Worm (Caenorhabditis elegans) whole organism, young adult: Measurements from ENCODE around the gene F31F7.2.

Experiments used
- B0336.3 ChIP-seq: fragments of 200-800 bp; sonication (Bioruptor generic); IDR thresholded peaks from 2 replicates; pipeline ENCODE4 v1.3.6; 2022; ENCODE audit warnings: missing genetic modification characterization, missing compliant biosample characterization
- F10E7.11 ChIP-seq: sonication (generic microtip); optimal IDR thresholded peaks from 2 replicates; lab custom pipeline; 2017; ENCODE audit warnings: mild to moderate bottlenecking, missing genetic modification characterization, moderate library complexity, missing compliant biosample characterization
- F37B4.10 ChIP-seq: fragments of 200-800 bp; sonication (Bioruptor generic); IDR thresholded peaks from 2 replicates; pipeline ENCODE4 v1.3.6; 2022; ENCODE audit warnings: missing genetic modification characterization, missing compliant biosample characterization
- F39B2.1 ChIP-seq: fragments of 200-800 bp; sonication (Bioruptor generic); IDR thresholded peaks from 2 replicates; pipeline ENCODE4 v1.3.6; 2022; ENCODE audit warnings: missing genetic modification reagents, missing genetic modification characterization, missing compliant biosample characterization
- F49E8.2 ChIP-seq: sonication (generic microtip); optimal IDR thresholded peaks from 3 replicates; lab custom pipeline; 2017; ENCODE audit warnings: missing genetic modification characterization, mild to moderate bottlenecking, missing compliant biosample characterization, antibody characterized with exemption, moderate library complexity; ENCODE audit not compliant: insufficient read depth
- F52B5.7 ChIP-seq: sonication (generic microtip); optimal IDR thresholded peaks from 2 replicates; lab custom pipeline; 2016; ENCODE audit warnings: mild to moderate bottlenecking, missing genetic modification characterization, missing compliant biosample characterization
- K12H6.12 ChIP-seq: fragments of 200-800 bp; sonication (Bioruptor generic); optimal IDR thresholded peaks from 2 replicates; lab custom pipeline; 2018; ENCODE audit warnings: mild to moderate bottlenecking, missing genetic modification characterization, missing compliant biosample characterization
- T26A5.8 ChIP-seq: sonication (generic microtip); optimal IDR thresholded peaks from 2 replicates; lab custom pipeline; 2016; ENCODE audit warnings: missing genetic modification characterization, missing compliant biosample characterization
- Y53G8AR.9 ChIP-seq: fragments of 200-800 bp; sonication (Bioruptor generic); conservative IDR thresholded peaks from 2 replicates; pipeline ENCODE4 v1.3.6; 2022; ENCODE audit warnings: missing genetic modification reagents, missing genetic modification characterization, missing compliant biosample characterization
- Y56A3A.18 ChIP-seq: fragments of 200-800 bp; sonication (Bioruptor generic); IDR thresholded peaks from 2 replicates; pipeline ENCODE4 v1.3.6; 2022; ENCODE audit warnings: missing genetic modification reagents, missing genetic modification characterization, missing compliant biosample characterization
- Y67H2A.10 ChIP-seq: fragments of 200-800 bp; sonication (Bioruptor generic); conservative IDR thresholded peaks from 2 replicates; pipeline ENCODE4 v1.3.6; 2022; ENCODE audit warnings: missing genetic modification reagents, missing genetic modification characterization, missing compliant biosample characterization
- ZK185.1 ChIP-seq: sonication (generic microtip); optimal IDR thresholded peaks from 2 replicates; lab custom pipeline; 2016; ENCODE audit warnings: mild to moderate bottlenecking, missing genetic modification characterization, missing compliant biosample characterization; ENCODE audit not compliant: poor library complexity, severe bottlenecking
- ama-1 ChIP-seq, 3 experiments: fragments of 150-350 bp in 1 of 3; sonication (generic microtip) in 2 of 3; optimal IDR thresholded peaks; 2 replicates each; lab custom pipeline; 2014 to 2018; ENCODE audit warnings: missing biosample characterization in 2 of 3, missing genetic modification characterization in 2 of 3, missing genetic modification reagents in 2 of 3
- aptf-3 ChIP-seq: fragments of 200-800 bp; sonication (Bioruptor generic); IDR thresholded peaks from 2 replicates; pipeline ENCODE4 v1.3.6; 2022; ENCODE audit warnings: missing genetic modification characterization, missing compliant biosample characterization
- attf-5 ChIP-seq: fragments of 200-800 bp; sonication (Bioruptor generic); optimal IDR thresholded peaks from 2 replicates; lab custom pipeline; 2018; ENCODE audit warnings: mild to moderate bottlenecking, missing genetic modification characterization, missing compliant biosample characterization
- bed-2 ChIP-seq: fragments of 200-800 bp; sonication (Bioruptor generic); IDR thresholded peaks from 2 replicates; pipeline ENCODE4 v1.3.6; 2022; ENCODE audit warnings: missing genetic modification reagents, missing genetic modification characterization, missing compliant biosample characterization
- cebp-2 ChIP-seq: fragments of 200-800 bp; sonication (Bioruptor generic); IDR thresholded peaks from 2 replicates; pipeline ENCODE4 v1.3.6; 2022; ENCODE audit warnings: missing genetic modification characterization, missing compliant biosample characterization
- ceh-58 ChIP-seq: fragments of 200-800 bp; sonication (Bioruptor generic); IDR thresholded peaks from 2 replicates; pipeline ENCODE4 v1.3.6; 2022; ENCODE audit warnings: missing genetic modification characterization, missing compliant biosample characterization
- ceh-79 ChIP-seq: sonication (generic microtip); optimal IDR thresholded peaks from 2 replicates; lab custom pipeline; 2017; ENCODE audit warnings: mild to moderate bottlenecking, missing genetic modification characterization, missing compliant biosample characterization
- chd-7 ChIP-seq: sonication (generic microtip); optimal IDR thresholded peaks from 2 replicates; lab custom pipeline; 2016; ENCODE audit warnings: mild to moderate bottlenecking, missing genetic modification characterization, moderate library complexity, missing compliant biosample characterization
- dox-1 ChIP-seq: fragments of 200-800 bp; sonication (Bioruptor generic); IDR thresholded peaks from 2 replicates; pipeline ENCODE4 v1.3.6; 2022; ENCODE audit warnings: missing genetic modification reagents, missing genetic modification characterization, missing compliant biosample characterization
- ets-4 ChIP-seq: fragments of 200-800 bp; sonication (Bioruptor generic); optimal IDR thresholded peaks from 2 replicates; lab custom pipeline; 2018; ENCODE audit warnings: mild to moderate bottlenecking, missing genetic modification characterization, missing compliant biosample characterization
- lag-1 ChIP-seq: fragments of 200-800 bp; sonication (Bioruptor generic); IDR thresholded peaks from 2 replicates; pipeline ENCODE4 v1.3.6; 2022; ENCODE audit warnings: missing genetic modification reagents, missing genetic modification characterization, missing compliant biosample characterization
- let-607 ChIP-seq, 2 experiments: fragments of 200-800 bp in 1 of 2; sonication (Bioruptor generic) in 1 of 2; sonication (generic microtip) in 1 of 2; optimal IDR thresholded peaks; 2 replicates each; lab custom pipeline; 2016 to 2018; ENCODE audit warnings: mild to moderate bottlenecking in 2 of 2, missing compliant biosample characterization in 2 of 2, missing genetic modification characterization in 2 of 2, moderate library complexity in 2 of 2, missing genotype in 1 of 2
- lin-26 ChIP-seq: fragments of 200-800 bp; sonication (Bioruptor generic); IDR thresholded peaks from 2 replicates; pipeline ENCODE4 v1.3.6; 2022; ENCODE audit warnings: missing genetic modification reagents, missing genetic modification characterization, missing compliant biosample characterization
- lin-35 ChIP-seq, 3 experiments: fragments of 150-350 bp in 2 of 3; sonication (generic microtip) in 1 of 3; optimal IDR thresholded peaks; 2 replicates each; lab custom pipeline; 2014 to 2018; ENCODE audit warnings: missing biosample characterization in 3 of 3, missing genetic modification characterization in 3 of 3, missing genetic modification reagents in 3 of 3
- lin-54 ChIP-seq: fragments of 200-800 bp; sonication (Bioruptor generic); optimal IDR thresholded peaks from 2 replicates; lab custom pipeline; 2018; ENCODE audit warnings: mild to moderate bottlenecking, missing genetic modification characterization, missing compliant biosample characterization
- lir-1 ChIP-seq: fragments of 200-800 bp; sonication (Bioruptor generic); conservative IDR thresholded peaks from 2 replicates; pipeline ENCODE4 v1.3.6; 2022; ENCODE audit warnings: missing genetic modification reagents, missing genetic modification characterization, missing compliant biosample characterization
- lsy-27 ChIP-seq: sonication (generic microtip); optimal IDR thresholded peaks from 2 replicates; lab custom pipeline; 2017; ENCODE audit warnings: missing genetic modification characterization, mild to moderate bottlenecking, missing compliant biosample characterization, antibody characterized with exemption, missing genotype, borderline replicate concordance; ENCODE audit not compliant: insufficient read depth
- madf-6 ChIP-seq: fragments of 200-800 bp; sonication (Bioruptor generic); IDR thresholded peaks from 2 replicates; pipeline ENCODE4 v1.3.6; 2022; ENCODE audit warnings: missing genetic modification reagents, missing genetic modification characterization, missing compliant biosample characterization
- mcd-1 ChIP-seq: fragments of 200-800 bp; sonication (Bioruptor generic); IDR thresholded peaks from 2 replicates; pipeline ENCODE4 v1.3.6; 2022; ENCODE audit warnings: missing genetic modification reagents, missing genetic modification characterization, missing compliant biosample characterization
- mxl-1 ChIP-seq: sonication (generic microtip); optimal IDR thresholded peaks from 2 replicates; lab custom pipeline; 2016; ENCODE audit warnings: missing genetic modification characterization, missing compliant biosample characterization
- nfya-1 ChIP-seq: sonication (generic microtip); optimal IDR thresholded peaks from 2 replicates; lab custom pipeline; 2017; ENCODE audit warnings: antibody characterized with exemption, missing compliant biosample characterization, missing genetic modification characterization, borderline replicate concordance; ENCODE audit not compliant: insufficient read depth
- nfya-2 ChIP-seq: fragments of 200-800 bp; sonication (Bioruptor generic); IDR thresholded peaks from 2 replicates; pipeline ENCODE4 v1.3.6; 2022; ENCODE audit warnings: missing genetic modification reagents, missing genetic modification characterization, missing compliant biosample characterization
- nhr-80 ChIP-seq: sonication (generic microtip); optimal IDR thresholded peaks from 2 replicates; lab custom pipeline; 2016; ENCODE audit warnings: missing genetic modification characterization, missing compliant biosample characterization
- rcor-1 ChIP-seq: fragments of 200-800 bp; sonication (Bioruptor generic); IDR thresholded peaks from 2 replicates; pipeline ENCODE4 v1.3.6; 2022; ENCODE audit warnings: missing genetic modification reagents, missing genetic modification characterization, missing compliant biosample characterization
- repo-1 ChIP-seq: sonication (generic microtip); optimal IDR thresholded peaks from 2 replicates; lab custom pipeline; 2017; ENCODE audit warnings: mild to moderate bottlenecking, missing genetic modification characterization, missing compliant biosample characterization
- sdz-38 ChIP-seq: sonication (generic microtip); optimal IDR thresholded peaks from 2 replicates; lab custom pipeline; 2016; ENCODE audit warnings: missing genotype, missing genetic modification characterization, missing compliant biosample characterization
- tbp1 ChIP-seq: fragments of 200-800 bp; sonication (Bioruptor generic); optimal IDR thresholded peaks from 2 replicates; lab custom pipeline; 2018; ENCODE audit warnings: mild to moderate bottlenecking, missing genetic modification characterization, missing compliant biosample characterization
- xnd-1 ChIP-seq: sonication (generic microtip); optimal IDR thresholded peaks from 2 replicates; lab custom pipeline; 2016; ENCODE audit warnings: missing genotype, missing genetic modification reagents, missing genetic modification characterization, missing compliant biosample characterization
- ztf-22 ChIP-seq: fragments of 200-800 bp; sonication (Bioruptor generic); optimal IDR thresholded peaks from 2 replicates; lab custom pipeline; 2018; ENCODE audit warnings: mild to moderate bottlenecking, missing genetic modification characterization, moderate library complexity, missing compliant biosample characterization
- ztf-25 ChIP-seq: fragments of 200-800 bp; sonication (Bioruptor generic); IDR thresholded peaks from 2 replicates; pipeline ENCODE4 v1.3.6; 2022; ENCODE audit warnings: missing genetic modification reagents, missing genetic modification characterization, missing compliant biosample characterization
- ztf-26 ChIP-seq: sonication (generic microtip); optimal IDR thresholded peaks from 2 replicates; lab custom pipeline; 2017; ENCODE audit warnings: missing genetic modification characterization, missing compliant biosample characterization

The F31F7.2 gene

DNA sequence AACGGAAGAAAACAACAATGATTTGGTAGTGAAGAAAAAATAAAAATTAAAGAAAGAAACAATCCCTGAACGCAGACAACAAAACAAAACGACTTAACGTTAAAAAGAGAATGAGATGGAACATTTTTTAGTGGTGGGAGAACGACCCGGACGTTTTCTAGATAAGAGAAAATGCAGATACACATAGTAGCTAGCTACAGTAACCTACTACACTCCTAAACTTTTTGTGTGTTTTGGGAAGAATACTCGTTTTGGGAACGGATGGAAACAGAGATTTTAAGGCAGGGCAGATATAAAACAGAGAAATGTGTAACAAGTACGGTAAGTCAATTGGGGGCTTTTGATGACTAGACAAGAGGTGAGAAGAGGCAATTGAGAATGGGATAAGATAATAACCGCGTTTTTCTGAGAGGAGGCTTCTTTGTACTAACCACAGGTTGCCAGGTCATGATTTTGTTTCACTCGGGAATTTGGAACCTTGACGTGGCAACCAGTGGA, 47.8 kb upstream of the F31F7.2 start:
- peak in 1 of 2 experiments; percentile 6 for TF ChIP-seq let-607 (tag; optimal IDR thresholded peaks at IDR 0.05; lab: Kevin White, UChicago)
- TF ChIP-seq T26A5.8, result peak; percentile 22
- no peak for TF ChIP-seq ztf-26 (tag; lab: Kevin White, UChicago)
- TF ChIP-seq nhr-80 (tag; lab: Kevin White, UChicago), result peak; percentile 36
- TF ChIP-seq aptf-3 (GFP tag; lab: Robert Waterston, UW), result 0 out of 2 replicates have a peak, but pooled peaks have one; percentile 2
- TF ChIP-seq attf-5 (GFP tag; lab: Kevin White, UChicago), result no peak
- no peak for TF ChIP-seq ama-1 (optimal IDR thresholded peaks at IDR 0.05; lab: Kevin White, UChicago)
- peak in 1 of 2 experiments; percentile 45 for TF ChIP-seq ama-1 (GFP tag; optimal IDR thresholded peaks at IDR 0.05; lab: Kevin White, UChicago)
- TF ChIP-seq madf-6 (GFP tag; lab: Robert Waterston, UW), result 0 out of 2 replicates have a peak, but pooled peaks have one; percentile 12
- TF ChIP-seq nfya-1, result no peak

- TF ChIP-seq chd-7 (tag; lab: Kevin White, UChicago) (no peak), tbp1 (GFP tag; lab: Kevin White, UChicago) (no peak), K12H6.12 (tag; lab: Kevin White, UChicago) (no peak), F10E7.11 (tag; lab: Kevin White, UChicago) (no peak), dox-1 (GFP tag; lab: Robert Waterston, UW) (no peak), rcor-1 (no peak), lin-35 (GFP tag; optimal IDR thresholded peaks at IDR 0.05; lab: Kevin White, UChicago) (peak in 1 of 3 experiments; percentile 47), repo-1 (peak; percentile 49), lin-26 (GFP tag; lab: Robert Waterston, UW) (0 out of 2 replicates have a peak, but pooled peaks have one; percentile 47), ama-1 (optimal IDR thresholded peaks at IDR 0.05; lab: Kevin White, UChicago) (no peak), ama-1 (GFP tag; optimal IDR thresholded peaks at IDR 0.05; lab: Kevin White, UChicago) (peak in 1 of 2 experiments; percentile 42), aptf-3 (GFP tag; lab: Robert Waterston, UW) (no peak), Y67H2A.10 (no peak), lsy-27 (tag; lab: Kevin White, UChicago) (no peak), F49E8.2 (tag; lab: Kevin White, UChicago) (no peak), xnd-1 (no peak), ceh-58 (GFP tag; lab: Robert Waterston, UW) (0 out of 2 replicates have a peak, but pooled peaks have one; percentile 1), lin-54 (GFP tag; lab: Kevin White, UChicago) (peak; percentile 6), ZK185.1 (peak; percentile 23)
Measured at ce11 chrV:6223315-6224018, 47.2 kb upstream of the F31F7.2 start.

- TF ChIP-seq ceh-58 (GFP tag; lab: Robert Waterston, UW) (peak; percentile 45; the same call in 1 of the 2 replicates), lag-1 (GFP tag; lab: Robert Waterston, UW) (0 out of 2 replicates have a peak, but pooled peaks have one; percentile 13), mcd-1 (GFP tag; lab: Robert Waterston, UW) (peak; percentile 4; the same call in 1 of the 2 replicates), nhr-80 (tag; lab: Kevin White, UChicago) (no peak), F52B5.7 (tag; lab: Kevin White, UChicago) (peak; percentile 20), ztf-25 (GFP tag; lab: Robert Waterston, UW) (no peak), ztf-22 (no peak), ets-4 (GFP tag; lab: Kevin White, UChicago) (peak; percentile 76), sdz-38 (tag; lab: Kevin White, UChicago) (no peak), cebp-2 (GFP tag; lab: Robert Waterston, UW) (0 out of 2 replicates have a peak, but pooled peaks have one; percentile 6), F10E7.11 (tag; lab: Kevin White, UChicago) (no peak), ztf-26 (tag; lab: Kevin White, UChicago) (no peak), B0336.3 (GFP tag; lab: Robert Waterston, UW) (no peak), F37B4.10 (0 out of 2 replicates have a peak, but pooled peaks have one; percentile 40), lir-1 (GFP tag; lab: Robert Waterston, UW) (no peak), nfya-2 (0 out of 2 replicates have a peak, but pooled peaks have one; percentile 3), bed-2 (GFP tag; lab: Robert Waterston, UW) (no peak), ceh-79 (no peak), Y53G8AR.9 (GFP tag; lab: Robert Waterston, UW) (peak; percentile 23; the same call in 1 of the 2 replicates), Y56A3A.18 (GFP tag; lab: Robert Waterston, UW) (no peak), mxl-1 (tag; lab: Kevin White, UChicago) (no peak), F39B2.1 (GFP tag; lab: Robert Waterston, UW) (0 out of 2 replicates have a peak, but pooled peaks have one; percentile 16)
Measured at ce11 chrV:6224019-6224335, 46.7 kb upstream of the F31F7.2 start.
